Fruit fly (Drosophila melanogaster) whole organism, embryonic: Measurements from ENCODE around the gene CG31525.

Source experiments
- ATbp ChIP-seq: fragments of 200-800 bp; sonication (Bioruptor generic); optimal IDR thresholded peaks from 2 replicates; lab custom pipeline; 2017; ENCODE audit warnings: missing biosample characterization, mild to moderate bottlenecking, missing genetic modification characterization, missing genetic modification reagents
- B-H1 ChIP-seq: fragments of 200-800 bp; sonication (Bioruptor generic); IDR thresholded peaks from 3 replicates; pipeline ENCODE4 v1.3.6; 2022; ENCODE audit warnings: missing biosample characterization, missing genetic modification characterization
- CG12104 ChIP-seq: fragments of 200-800 bp; sonication (Bioruptor generic); optimal IDR thresholded peaks from 3 replicates; lab custom pipeline; 2016; ENCODE audit warnings: missing biosample characterization, missing genetic modification characterization
- CG12299 ChIP-seq: fragments of 200-800 bp; sonication (Bioruptor generic); optimal IDR thresholded peaks from 2 replicates; lab custom pipeline; 2018; ENCODE audit warnings: missing biosample characterization, mild to moderate bottlenecking, missing genetic modification characterization
- CG12744 ChIP-seq: fragments of 200-800 bp; sonication (Bioruptor generic); optimal IDR thresholded peaks from 2 replicates; lab custom pipeline; 2016; ENCODE audit warnings: missing biosample characterization, missing genetic modification characterization
- CG13624 ChIP-seq: fragments of 200-800 bp; sonication (Bioruptor generic); optimal IDR thresholded peaks from 2 replicates; lab custom pipeline; 2016; ENCODE audit warnings: missing biosample characterization, missing genetic modification characterization
- CG13775 ChIP-seq: fragments of 200-800 bp; sonication (Bioruptor generic); optimal IDR thresholded peaks from 3 replicates; lab custom pipeline; 2017; ENCODE audit warnings: missing biosample characterization, mild to moderate bottlenecking, missing genetic modification characterization
- CG14014 ChIP-seq: fragments of 200-800 bp; sonication (Bioruptor generic); IDR thresholded peaks from 2 replicates; pipeline ENCODE4 v1.3.6; 2022; ENCODE audit warnings: missing biosample characterization, missing genetic modification characterization
- CG14710 ChIP-seq: fragments of 200-800 bp; sonication (Bioruptor generic); optimal IDR thresholded peaks from 3 replicates; lab custom pipeline; 2019; ENCODE audit warnings: missing biosample characterization, mild to moderate bottlenecking, missing genetic modification characterization, moderate library complexity
- CG1529 ChIP-seq: fragments of 200-800 bp; sonication (Bioruptor generic); optimal IDR thresholded peaks from 3 replicates; lab custom pipeline; 2018; ENCODE audit warnings: missing biosample characterization, missing genetic modification characterization
- CG17385 ChIP-seq: fragments of 200-800 bp; sonication (Bioruptor generic); optimal IDR thresholded peaks from 3 replicates; lab custom pipeline; 2018; ENCODE audit warnings: missing biosample characterization, mild to moderate bottlenecking, missing genetic modification characterization
- CG17912 ChIP-seq: fragments of 200-800 bp; sonication (Bioruptor generic); optimal IDR thresholded peaks from 2 replicates; lab custom pipeline; 2018; ENCODE audit warnings: missing biosample characterization, mild to moderate bottlenecking, missing genetic modification characterization
- CG18011 ChIP-seq: fragments of 200-800 bp; sonication (Bioruptor generic); optimal IDR thresholded peaks from 2 replicates; lab custom pipeline; 2017; ENCODE audit warnings: missing biosample characterization, missing genetic modification characterization, mild to moderate bottlenecking, moderate library complexity, missing genotype
- CG2712 ChIP-seq: fragments of 200-800 bp; optimal IDR thresholded peaks from 3 replicates; lab custom pipeline; 2019; ENCODE audit warnings: missing biosample characterization, mild to moderate bottlenecking, missing genetic modification characterization, moderate library complexity
- CG30431 ChIP-seq: fragments of 200-800 bp; sonication (Bioruptor generic); optimal IDR thresholded peaks from 2 replicates; lab custom pipeline; 2017; ENCODE audit warnings: missing biosample characterization, missing genetic modification characterization
- CG3281 ChIP-seq: fragments of 200-800 bp; sonication (Bioruptor generic); optimal IDR thresholded peaks from 3 replicates; lab custom pipeline; 2017; ENCODE audit warnings: missing biosample characterization, mild to moderate bottlenecking, missing genetic modification characterization
- CG3726 ChIP-seq: fragments of 200-800 bp; sonication (Bioruptor generic); IDR thresholded peaks from 3 replicates; pipeline ENCODE4, ENCODE4 v1.3.6; 2022; ENCODE audit warnings: missing biosample characterization, missing genetic modification characterization
- CG42726 ChIP-seq: fragments of 200-800 bp; sonication (Bioruptor generic); IDR thresholded peaks from 2 replicates; pipeline ENCODE4 v1.3.6; 2022; ENCODE audit warnings: missing biosample characterization, missing genetic modification characterization; ENCODE audit not compliant: partially characterized antibody
- CG6272 ChIP-seq: fragments of 200-800 bp; sonication (Bioruptor generic); IDR thresholded peaks from 2 replicates; pipeline ENCODE4 v1.3.6; 2022; ENCODE audit warnings: missing biosample characterization, missing genetic modification characterization
- CG7556 ChIP-seq: fragments of 200-800 bp; sonication (Bioruptor generic); optimal IDR thresholded peaks from 2 replicates; lab custom pipeline; 2017; ENCODE audit warnings: missing biosample characterization, mild to moderate bottlenecking, missing genetic modification characterization
- CG9215 ChIP-seq: fragments of 200-800 bp; sonication (Bioruptor generic); IDR thresholded peaks from 2 replicates; pipeline ENCODE4 v1.3.6; 2022; ENCODE audit warnings: missing biosample characterization, missing genetic modification characterization
- CrebB ChIP-seq: fragments of 200-800 bp; sonication (Bioruptor generic); optimal IDR thresholded peaks from 3 replicates; lab custom pipeline; 2018; ENCODE audit warnings: missing biosample characterization, mild to moderate bottlenecking, missing genetic modification characterization
- Gsc ChIP-seq: fragments of 200-800 bp; sonication (Bioruptor generic); IDR thresholded peaks from 2 replicates; pipeline ENCODE4 v1.3.6; 2022; ENCODE audit warnings: missing biosample characterization, missing genetic modification characterization
- Gug ChIP-seq: fragments of 200-800 bp; sonication (Bioruptor generic); IDR thresholded peaks from 4 replicates; pipeline ENCODE4 v1.3.6; 2022; ENCODE audit warnings: missing biosample characterization, missing genetic modification characterization
- HLHmδ ChIP-seq: fragments of 200-800 bp; sonication (Bioruptor generic); optimal IDR thresholded peaks from 2 replicates; lab custom pipeline; 2018; ENCODE audit warnings: missing biosample characterization, mild to moderate bottlenecking, missing genetic modification characterization, moderate library complexity
- Hr3 ChIP-seq: fragments of 200-800 bp; sonication (Bioruptor generic); optimal IDR thresholded peaks from 3 replicates; lab custom pipeline; 2016; ENCODE audit warnings: missing biosample characterization, missing genetic modification characterization
- Hr39 ChIP-seq: fragments of >200 bp; optimal IDR thresholded peaks from 2 replicates; lab custom pipeline; 2017
- Lhr ChIP-seq: fragments of 200-800 bp; sonication (Bioruptor generic); optimal IDR thresholded peaks from 3 replicates; lab custom pipeline; 2017; ENCODE audit warnings: mild to moderate bottlenecking, missing biosample characterization, missing genetic modification reagents, missing genetic modification characterization
- Lim3 ChIP-seq: fragments of 200-800 bp; sonication (Bioruptor generic); IDR thresholded peaks from 2 replicates; pipeline ENCODE4 v1.3.6; 2022; ENCODE audit warnings: missing biosample characterization, missing genetic modification characterization
- Myb ChIP-seq: fragments of 200-800 bp; sonication (Bioruptor generic); optimal IDR thresholded peaks from 2 replicates; lab custom pipeline; 2016; ENCODE audit warnings: missing biosample characterization, missing genetic modification characterization
- Poxn ChIP-seq: fragments of 200-800 bp; sonication (Bioruptor generic); IDR thresholded peaks from 2 replicates; pipeline ENCODE4 v1.3.6; 2022; ENCODE audit warnings: missing biosample characterization, missing genetic modification characterization
- Rx ChIP-seq: fragments of 200-800 bp; sonication (Bioruptor generic); IDR thresholded peaks from 2 replicates; pipeline ENCODE4 v1.3.6; 2022; ENCODE audit warnings: missing biosample characterization, missing genetic modification characterization
- Usf ChIP-seq: fragments of 200-800 bp; sonication (Bioruptor generic); optimal IDR thresholded peaks from 2 replicates; lab custom pipeline; 2017; ENCODE audit warnings: missing genotype, missing biosample characterization, missing genetic modification characterization
- bbx ChIP-seq: fragments of 200-800 bp; sonication (Bioruptor generic); IDR thresholded peaks from 2 replicates; pipeline ENCODE4 v1.3.6; 2022; ENCODE audit warnings: missing biosample characterization, missing genetic modification characterization; ENCODE audit not compliant: partially characterized antibody
- bowl ChIP-seq: fragments of 200-800 bp; sonication (Bioruptor generic); IDR thresholded peaks from 2 replicates; pipeline ENCODE4 v1.3.6; 2022; ENCODE audit warnings: missing biosample characterization, missing genetic modification characterization
- br ChIP-seq: fragments of >200 bp; optimal IDR thresholded peaks from 2 replicates; lab custom pipeline; 2017
- croc ChIP-seq: fragments of 200-800 bp; sonication (Bioruptor generic); conservative IDR thresholded peaks from 3 replicates; pipeline ENCODE4 v1.3.6; 2022; ENCODE audit warnings: missing biosample characterization, missing genetic modification characterization
- emc ChIP-seq: fragments of 200-800 bp; sonication (Bioruptor generic); optimal IDR thresholded peaks from 2 replicates; lab custom pipeline; 2016; ENCODE audit warnings: missing biosample characterization, missing genetic modification characterization
- eve ChIP-seq, 2 experiments: fragments of >200 bp; optimal IDR thresholded peaks; 2 replicates each; lab custom pipeline; 2017; ENCODE audit warnings: missing biosample characterization in 2 of 2, missing genetic modification characterization in 2 of 2
- gfzf ChIP-seq: fragments of 200-800 bp; sonication (Bioruptor generic); optimal IDR thresholded peaks from 2 replicates; lab custom pipeline; 2016; ENCODE audit warnings: missing biosample characterization, mild to moderate bottlenecking, missing genetic modification characterization, moderate library complexity
- kni ChIP-seq: fragments of 200-800 bp; sonication (Bioruptor generic); optimal IDR thresholded peaks from 3 replicates; lab custom pipeline; 2017; ENCODE audit warnings: mild to moderate bottlenecking, missing biosample characterization, missing genetic modification reagents, missing genetic modification characterization
- lola ChIP-seq, 3 experiments: fragments of >200 bp in 2 of 3; fragments of 200-800 bp in 1 of 3; sonication (Bioruptor generic) in 1 of 3; optimal IDR thresholded peaks; 2 replicates each; lab custom pipeline; 2017 to 2019; ENCODE audit warnings: missing biosample characterization in 3 of 3, missing genetic modification characterization in 3 of 3, mild to moderate bottlenecking in 1 of 3, moderate library complexity in 1 of 3
- pb ChIP-seq: fragments of 200-800 bp; sonication (Bioruptor generic); optimal IDR thresholded peaks from 3 replicates; lab custom pipeline; 2016; ENCODE audit warnings: missing biosample characterization, missing genetic modification characterization
- row ChIP-seq: fragments of 200-800 bp; sonication (Bioruptor generic); IDR thresholded peaks from 3 replicates; pipeline ENCODE4 v1.3.6; 2022; ENCODE audit warnings: missing biosample characterization, missing genetic modification characterization
- salm ChIP-seq: fragments of 200-800 bp; sonication (Bioruptor generic); optimal IDR thresholded peaks from 2 replicates; lab custom pipeline; 2018; ENCODE audit warnings: missing biosample characterization, mild to moderate bottlenecking, missing genetic modification characterization
- sqz ChIP-seq: fragments of 200-800 bp; sonication (Bioruptor generic); optimal IDR thresholded peaks from 3 replicates; lab custom pipeline; 2018; ENCODE audit warnings: missing biosample characterization, mild to moderate bottlenecking, missing genetic modification characterization
- tin ChIP-seq: fragments of 200-800 bp; sonication (Bioruptor generic); optimal IDR thresholded peaks from 3 replicates; lab custom pipeline; 2016; ENCODE audit warnings: missing biosample characterization, missing genetic modification characterization
- tna ChIP-seq: fragments of 200-800 bp; sonication (Bioruptor generic); IDR thresholded peaks from 2 replicates; pipeline ENCODE4 v1.3.6; 2022; ENCODE audit warnings: missing biosample characterization, missing genetic modification characterization; ENCODE audit not compliant: partially characterized antibody
- ttk ChIP-seq: fragments of 200-800 bp; sonication (Bioruptor generic); IDR thresholded peaks from 2 replicates; pipeline ENCODE4 v2.1.2; 2022; ENCODE audit warnings: missing biosample characterization, missing genetic modification characterization

Gene CG31525

dm6 chr3R:4394654-4395581 lies 31.9 kb upstream of the CG31525 start (continued):
- TF ChIP-seq CG13624 (peak; percentile 93), tna (no peak), CG17912 (GFP tag; lab: Kevin White, UChicago) (peak; percentile 52), CG3281 (GFP tag; lab: Kevin White, UChicago) (peak; percentile 87), CG13775 (peak; percentile 72), CG14710 (tag; lab: Kevin White, UChicago) (peak; percentile 64), CG14014 (peak; percentile 80), Gug (GFP tag; lab: Robert Waterston, UW) (peak; percentile 81), CG12104 (GFP tag; lab: Kevin White, UChicago) (peak; percentile 77), B-H1 (GFP tag; lab: Robert Waterston, UW) (peak; percentile 83), Myb (peak; percentile 81), CG30431 (GFP tag; lab: Kevin White, UChicago) (peak; percentile 75), Usf (GFP tag; lab: Kevin White, UChicago) (peak; percentile 76), emc (peak; percentile 73), CG18011 (GFP tag; lab: Kevin White, UChicago) (peak; percentile 68), ATbp (GFP tag; lab: Kevin White, UChicago) (peak; percentile 86), Hr3 (GFP tag; lab: Kevin White, UChicago) (peak; percentile 76), tin (GFP tag; lab: Kevin White, UChicago) (peak; percentile 75), bbx (GFP tag; lab: Robert Waterston, UW) (no peak), Hr39 (lab: Kevin White, UChicago) (no peak), eve (GFP tag; optimal IDR thresholded peaks at IDR 0.05; lab: Kevin White, UChicago) (no peak), CG12299 (tag; lab: Kevin White, UChicago) (peak; percentile 61), Gsc (GFP tag; lab: Robert Waterston, UW) (no peak), CG9215 (no peak; the same call in 1 of the 2 replicates), CG17385 (GFP tag; lab: Kevin White, UChicago) (peak; percentile 82), CG12744 (GFP tag; lab: Kevin White, UChicago) (peak; percentile 78), CrebB (peak; percentile 83), salm (tag; lab: Kevin White, UChicago) (peak; percentile 87), HLHmδ (no peak), CG3726 (peak; percentile 75), Lhr (peak; percentile 51), bowl (GFP tag; lab: Robert Waterston, UW) (peak; percentile 73; the same call in 1 of the 2 replicates), CG42726 (GFP tag; lab: Robert Waterston, UW) (no peak), Lim3 (peak; percentile 77; the same call in 1 of the 2 replicates), ttk (GFP tag; lab: Robert Waterston, UW) (peak; percentile 85), croc (GFP tag; lab: Robert Waterston, UW) (peak; percentile 41; the same call in 1 of the 3 replicates), kni (GFP tag; lab: Kevin White, UChicago) (peak; percentile 8), br (lab: Kevin White, UChicago) (no peak), Rx (GFP tag; lab: Robert Waterston, UW) (peak; percentile 85), CG6272 (GFP tag; lab: Robert Waterston, UW) (peak; percentile 79), gfzf (GFP tag; lab: Kevin White, UChicago) (no peak), CG7556 (GFP tag; lab: Kevin White, UChicago) (peak; percentile 79), sqz (GFP tag; lab: Kevin White, UChicago) (no peak), CG1529 (GFP tag; lab: Kevin White, UChicago) (peak; percentile 69), row (GFP tag; lab: Robert Waterston, UW) (peak; percentile 96), lola (GFP tag; optimal IDR thresholded peaks at IDR 0.05; lab: Kevin White, UChicago) (peak in 1 of 3 experiments; percentile 51), Poxn (no peak), CG2712 (tag; lab: Kevin White, UChicago) (peak; percentile 87), pb (peak; percentile 89)
